Worm (Caenorhabditis elegans) whole organism, L4 larva: ENCODE data around the gene C24A3.9.

Experiments
- aly-2 ChIP-seq: sonication (generic microtip); optimal IDR thresholded peaks from 2 replicates; lab custom pipeline; 2018; ENCODE audit warnings: missing biosample characterization, missing genetic modification characterization
- ces-1 ChIP-seq: fragments of 150-350 bp; sonication (generic microtip); optimal IDR thresholded peaks from 4 replicates; lab custom pipeline; 2014; ENCODE audit warnings: missing biosample characterization, missing genetic modification reagents, missing genetic modification characterization
- daf-8 ChIP-seq: fragments of 200-800 bp; sonication (Bioruptor generic); IDR thresholded peaks from 2 replicates; pipeline ENCODE4 v1.3.6; 2022; ENCODE audit warnings: missing genetic modification characterization, missing compliant biosample characterization
- dpl-1 ChIP-seq: fragments of 150-350 bp; optimal IDR thresholded peaks from 2 replicates; lab custom pipeline; 2014; ENCODE audit warnings: missing biosample characterization, missing genetic modification reagents, missing genetic modification characterization
- egl-27 ChIP-seq: sonication (generic microtip); optimal IDR thresholded peaks from 3 replicates; lab custom pipeline; 2017; ENCODE audit warnings: missing biosample characterization, missing genetic modification reagents, missing genetic modification characterization
- fos-1 ChIP-seq: fragments of 150-350 bp; optimal IDR thresholded peaks from 2 replicates; lab custom pipeline; 2014; ENCODE audit warnings: missing biosample characterization, missing genetic modification characterization
- madf-5 ChIP-seq, 2 experiments: fragments of 200-800 bp; sonication (Bioruptor generic); IDR thresholded peaks; 2 replicates each; pipeline ENCODE4 v1.3.6; 2022; ENCODE audit warnings: missing compliant biosample characterization in 2 of 2, missing genetic modification characterization in 2 of 2
- nhr-76 ChIP-seq: fragments of 150-350 bp; optimal IDR thresholded peaks from 2 replicates; lab custom pipeline; 2014; ENCODE audit warnings: missing biosample characterization, missing genetic modification characterization
- snpc-4 ChIP-seq: fragments of 150-350 bp; optimal IDR thresholded peaks from 2 replicates; lab custom pipeline; 2014; ENCODE audit warnings: missing biosample characterization, missing genetic modification characterization
- unc-130 ChIP-seq: sonication (generic microtip); optimal IDR thresholded peaks from 2 replicates; lab custom pipeline; 2016; ENCODE audit warnings: missing genetic modification reagents, missing genetic modification characterization, missing compliant biosample characterization
- unc-62 ChIP-seq, 3 experiments: fragments of 150-350 bp in 1 of 3; sonication (generic microtip); optimal IDR thresholded peaks in 2 of 3; peaks in 1 of 3; 1 replicate in 1 of 3; 2 replicates in 2 of 3; lab custom pipeline; 2014 to 2017; ENCODE audit warnings: missing biosample characterization in 3 of 3, missing genetic modification characterization in 3 of 3, missing genetic modification reagents in 3 of 3, missing genotype in 1 of 3
- zag-1 ChIP-seq: fragments of 150-350 bp; optimal IDR thresholded peaks from 2 replicates; lab custom pipeline; 2014; ENCODE audit warnings: missing biosample characterization, missing genetic modification characterization
- zip-11 ChIP-seq: fragments of 200-800 bp; sonication (Bioruptor generic); IDR thresholded peaks from 2 replicates; pipeline ENCODE4 v1.3.6; 2022; ENCODE audit warnings: missing genetic modification characterization, missing compliant biosample characterization
- ztf-11 ChIP-seq: fragments of 150-350 bp; optimal IDR thresholded peaks from 2 replicates; lab custom pipeline; 2014; ENCODE audit warnings: missing biosample characterization, missing genetic modification characterization

DNA sequence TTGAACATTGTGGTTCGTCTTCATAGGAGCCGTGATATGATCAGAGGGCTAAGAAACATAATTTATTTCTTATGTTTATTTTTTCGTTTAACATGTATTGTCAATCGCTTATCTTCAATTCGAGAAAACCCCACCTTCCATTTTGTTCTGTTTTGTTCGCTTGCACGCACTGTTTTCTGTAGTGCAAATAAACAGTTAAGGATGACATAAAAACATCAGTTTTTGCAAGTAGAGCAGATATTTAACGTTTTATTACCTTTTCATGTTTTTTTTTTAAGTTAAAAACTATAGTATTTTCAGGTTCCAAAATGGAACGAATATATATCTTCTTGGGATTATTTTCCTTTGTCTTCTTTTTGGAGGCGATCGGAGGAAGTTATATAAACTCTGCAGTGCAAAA, 47.0 kb upstream of the C24A3.9 start, which contains the start of gene F47E1.2:
- TF ChIP-seq ztf-11 (tag; lab: Kevin White, UChicago) = no peak
- TF ChIP-seq zip-11 (GFP tag; lab: Robert Waterston, UW) = no peak
- TF ChIP-seq zag-1 (tag; lab: Kevin White, UChicago) = no peak
- no peak for TF ChIP-seq ces-1 (GFP tag; lab: Kevin White, UChicago)
- no peak for TF ChIP-seq aly-2 (tag; lab: Kevin White, UChicago)
- no peak for TF ChIP-seq madf-5 (GFP tag; IDR thresholded peaks at IDR 0.05; lab: Robert Waterston, UW)
- no peak for TF ChIP-seq fos-1 (tag; lab: Kevin White, UChicago)
- TF ChIP-seq snpc-4 (tag; lab: Kevin White, UChicago) = no peak
- no peak for TF ChIP-seq nhr-76 (tag; lab: Kevin White, UChicago)
- no peak for TF ChIP-seq unc-62 (GFP tag; optimal IDR thresholded peaks at IDR 0.05 in 1 of 2; lab: Kevin White, UChicago)
- no peak for TF ChIP-seq unc-62 (tag; optimal IDR thresholded peaks at IDR 0.05; lab: Kevin White, UChicago)
- TF ChIP-seq unc-130 = no peak
- no peak for TF ChIP-seq dpl-1 (GFP tag; lab: Kevin White, UChicago)
- no peak for TF ChIP-seq egl-27 (tag; lab: Kevin White, UChicago)
- TF ChIP-seq daf-8 (GFP tag; lab: Robert Waterston, UW) = no peak
